Worm (Caenorhabditis elegans) whole organism, late embryonic: ENCODE measurements around the gene F07F6.8.

Experiments
- K02D7.2 ChIP-seq: sonication (generic microtip); optimal IDR thresholded peaks from 2 replicates; lab custom pipeline; 2017; ENCODE audit warnings: mild to moderate bottlenecking, missing genetic modification characterization, missing compliant biosample characterization
- K09A11.1 ChIP-seq: sonication (generic microtip); optimal IDR thresholded peaks from 2 replicates; lab custom pipeline; 2017; ENCODE audit warnings: antibody characterized with exemption, mild to moderate bottlenecking, missing genetic modification characterization, missing compliant biosample characterization; ENCODE audit not compliant: insufficient read depth
- T23F11.4 ChIP-seq: fragments of 200-800 bp; sonication (Bioruptor generic); optimal IDR thresholded peaks from 2 replicates; lab custom pipeline; 2018; ENCODE audit warnings: mild to moderate bottlenecking, missing genetic modification characterization, missing compliant biosample characterization
- ama-1 ChIP-seq: fragments of 150-350 bp; optimal IDR thresholded peaks from 2 replicates; lab custom pipeline; 2014
- ceh-19 ChIP-seq: fragments of 200-800 bp; sonication (Bioruptor generic); optimal IDR thresholded peaks from 2 replicates; lab custom pipeline; 2018; ENCODE audit warnings: mild to moderate bottlenecking, missing genetic modification characterization, missing compliant biosample characterization
- ceh-2 ChIP-seq: sonication (generic microtip); optimal IDR thresholded peaks from 2 replicates; lab custom pipeline; 2016; ENCODE audit warnings: missing genotype, missing genetic modification characterization, missing compliant biosample characterization
- ceh-22 ChIP-seq: sonication (generic microtip); optimal IDR thresholded peaks from 2 replicates; lab custom pipeline; 2017; ENCODE audit warnings: missing biosample characterization, missing genetic modification characterization
- ceh-31 ChIP-seq: sonication (generic microtip); optimal IDR thresholded peaks from 2 replicates; lab custom pipeline; 2016; ENCODE audit warnings: missing genetic modification characterization, missing compliant biosample characterization
- ceh-34 ChIP-seq: sonication (generic microtip); optimal IDR thresholded peaks from 2 replicates; lab custom pipeline; 2016; ENCODE audit warnings: mild to moderate bottlenecking, missing genetic modification characterization, missing compliant biosample characterization
- ceh-45 ChIP-seq: fragments of 200-800 bp; sonication (Bioruptor generic); IDR thresholded peaks from 2 replicates; pipeline ENCODE4 v1.3.6; 2022; ENCODE audit warnings: missing genetic modification reagents, missing genetic modification characterization, missing compliant biosample characterization
- ceh-6 ChIP-seq: fragments of 200-800 bp; sonication (Bioruptor generic); optimal IDR thresholded peaks from 2 replicates; lab custom pipeline; 2018; ENCODE audit warnings: mild to moderate bottlenecking, missing genetic modification characterization, missing compliant biosample characterization
- che-1 ChIP-seq: sonication (generic microtip); optimal IDR thresholded peaks from 2 replicates; lab custom pipeline; 2016; ENCODE audit warnings: mild to moderate bottlenecking, missing genetic modification characterization, missing compliant biosample characterization
- dmd-4 ChIP-seq: sonication (generic microtip); optimal IDR thresholded peaks from 2 replicates; lab custom pipeline; 2016; ENCODE audit warnings: borderline replicate concordance, missing genetic modification characterization, missing compliant biosample characterization
- dve-1 ChIP-seq: sonication (generic microtip); optimal IDR thresholded peaks from 2 replicates; lab custom pipeline; 2017; ENCODE audit warnings: antibody characterized with exemption, mild to moderate bottlenecking, missing genetic modification characterization, missing compliant biosample characterization
- elt-2 ChIP-seq: sonication (generic microtip); optimal IDR thresholded peaks from 2 replicates; lab custom pipeline; 2016; ENCODE audit warnings: missing genetic modification reagents, missing genetic modification characterization, missing compliant biosample characterization
- fax-1 ChIP-seq: sonication (generic microtip); optimal IDR thresholded peaks from 2 replicates; lab custom pipeline; 2016; ENCODE audit warnings: missing genotype, missing genetic modification characterization, missing compliant biosample characterization
- fkh-6 ChIP-seq: sonication (generic microtip); optimal IDR thresholded peaks from 2 replicates; lab custom pipeline; 2016; ENCODE audit warnings: missing genetic modification characterization, missing compliant biosample characterization
- hlh-13 ChIP-seq: fragments of 200-800 bp; sonication (Bioruptor generic); optimal IDR thresholded peaks from 2 replicates; lab custom pipeline; 2018; ENCODE audit warnings: mild to moderate bottlenecking, missing genetic modification characterization, missing compliant biosample characterization
- hlh-30 ChIP-seq: sonication (generic microtip); optimal IDR thresholded peaks from 2 replicates; lab custom pipeline; 2017; ENCODE audit warnings: antibody characterized with exemption, missing genetic modification characterization, missing compliant biosample characterization; ENCODE audit not compliant: insufficient read depth
- hlh-8 ChIP-seq: sonication (generic microtip); optimal IDR thresholded peaks from 2 replicates; lab custom pipeline; 2016; ENCODE audit warnings: missing genotype, missing genetic modification characterization, missing compliant biosample characterization
- nhr-232 ChIP-seq: sonication (generic microtip); optimal IDR thresholded peaks from 2 replicates; lab custom pipeline; 2016; ENCODE audit warnings: missing genetic modification characterization, missing compliant biosample characterization
- npax-4 ChIP-seq: sonication (generic microtip); optimal IDR thresholded peaks from 2 replicates; lab custom pipeline; 2016; ENCODE audit warnings: missing genetic modification characterization, missing compliant biosample characterization
- pag-3 ChIP-seq: sonication (generic microtip); optimal IDR thresholded peaks from 2 replicates; lab custom pipeline; 2016; ENCODE audit warnings: missing compliant biosample characterization, missing genetic modification characterization, borderline replicate concordance
- pha-4 ChIP-seq: fragments of 150-350 bp; optimal IDR thresholded peaks from 2 replicates; lab custom pipeline; 2018; ENCODE audit warnings: missing biosample characterization, missing genetic modification reagents, missing genetic modification characterization
- pqm-1 ChIP-seq: sonication (generic microtip); optimal IDR thresholded peaks from 2 replicates; lab custom pipeline; 2016; ENCODE audit warnings: missing genetic modification characterization, missing compliant biosample characterization
- ref-2 ChIP-seq: sonication (generic microtip); optimal IDR thresholded peaks from 2 replicates; lab custom pipeline; 2016; ENCODE audit warnings: missing genetic modification characterization, missing compliant biosample characterization
- rnt-1 ChIP-seq: sonication (generic microtip); optimal IDR thresholded peaks from 2 replicates; lab custom pipeline; 2016; ENCODE audit warnings: missing genetic modification characterization, missing compliant biosample characterization
- sdc-2 ChIP-seq: sonication (generic microtip); optimal IDR thresholded peaks from 2 replicates; lab custom pipeline; 2016; ENCODE audit warnings: missing genotype, missing genetic modification characterization, missing compliant biosample characterization
- syd-9 ChIP-seq: sonication (generic microtip); optimal IDR thresholded peaks from 2 replicates; lab custom pipeline; 2016; ENCODE audit warnings: mild to moderate bottlenecking, missing genetic modification characterization, moderate library complexity, missing compliant biosample characterization
- tbx-2 ChIP-seq: sonication (generic microtip); optimal IDR thresholded peaks from 2 replicates; lab custom pipeline; 2016; ENCODE audit warnings: missing genetic modification characterization, missing compliant biosample characterization
- unc-42 ChIP-seq: sonication (generic microtip); optimal IDR thresholded peaks from 2 replicates; lab custom pipeline; 2016; ENCODE audit warnings: missing genotype, missing genetic modification characterization, missing compliant biosample characterization
- unc-55 ChIP-seq: sonication (generic microtip); optimal IDR thresholded peaks from 2 replicates; lab custom pipeline; 2017; ENCODE audit warnings: missing biosample characterization, missing genetic modification reagents, missing genetic modification characterization
- zip-5 ChIP-seq: sonication (generic microtip); optimal IDR thresholded peaks from 2 replicates; lab custom pipeline; 2016; ENCODE audit warnings: missing genetic modification characterization, missing compliant biosample characterization

Gene F07F6.8

DNA sequence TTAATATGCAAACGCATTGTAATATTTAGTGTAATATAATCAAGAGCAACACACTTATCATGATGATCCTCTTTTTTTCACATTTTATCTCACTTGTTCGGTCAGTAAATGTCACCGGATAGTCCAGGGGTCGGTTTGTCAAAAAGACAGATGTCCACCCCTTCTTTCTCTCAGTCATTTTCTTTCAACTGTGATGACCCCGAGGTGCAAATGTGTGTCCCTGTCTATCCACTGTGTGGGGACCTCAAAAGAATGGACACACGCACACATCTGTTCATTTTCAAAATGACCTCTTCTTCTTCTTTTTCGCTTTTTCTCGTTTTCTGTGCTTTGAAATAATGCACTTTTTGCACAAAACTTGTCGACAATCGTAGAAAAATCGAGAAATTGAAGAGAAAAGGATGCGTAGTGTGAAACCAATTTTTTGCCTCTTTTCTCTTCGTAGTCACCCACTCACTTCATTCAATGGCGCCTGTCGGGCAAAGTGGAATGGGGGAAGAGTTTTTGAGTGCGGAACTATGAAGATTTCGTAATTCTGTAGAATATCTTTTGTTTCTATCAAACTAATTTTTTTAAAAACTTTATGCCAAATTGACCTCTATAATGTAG is 38.3 kb upstream of the F07F6.8 start:
- TF ChIP-seq unc-55 (peak; percentile 34), hlh-8 (no peak)

DNA sequence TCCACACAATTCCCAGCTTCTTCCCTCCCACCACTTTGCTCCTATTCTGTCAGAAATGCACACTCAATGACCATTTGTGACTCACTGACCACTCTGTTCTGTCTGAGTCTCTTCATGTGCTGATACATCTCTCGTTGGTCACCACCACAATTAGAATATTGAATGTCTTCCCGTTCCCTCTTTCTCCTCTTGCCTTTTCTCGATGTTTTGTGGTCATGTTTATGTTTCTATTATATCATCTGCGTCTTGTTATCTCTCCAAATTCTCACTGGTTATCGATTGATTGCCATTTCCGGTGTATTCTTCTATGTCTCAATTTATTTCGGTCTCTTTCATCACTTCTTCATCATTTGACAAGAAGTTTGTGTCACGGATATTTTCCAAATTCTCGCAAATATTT is 35.4 kb upstream of the F07F6.8 start:
- TF ChIP-seq unc-55, result peak; percentile 37
- no peak for TF ChIP-seq syd-9 (tag; lab: Kevin White, UChicago)
- peak; percentile 2 for TF ChIP-seq ceh-31
- peak; percentile 19 for TF ChIP-seq tbx-2 (tag; lab: Kevin White, UChicago)
- peak; percentile 30 for TF ChIP-seq ceh-34 (tag; lab: Kevin White, UChicago)
- no peak for TF ChIP-seq nhr-232
- peak; percentile 9 for TF ChIP-seq rnt-1
- TF ChIP-seq elt-2 (tag; lab: Kevin White, UChicago), result peak; percentile 34
- TF ChIP-seq hlh-30, result peak; percentile 7
- no peak for TF ChIP-seq pha-4 (tag; lab: Kevin White, UChicago)

DNA sequence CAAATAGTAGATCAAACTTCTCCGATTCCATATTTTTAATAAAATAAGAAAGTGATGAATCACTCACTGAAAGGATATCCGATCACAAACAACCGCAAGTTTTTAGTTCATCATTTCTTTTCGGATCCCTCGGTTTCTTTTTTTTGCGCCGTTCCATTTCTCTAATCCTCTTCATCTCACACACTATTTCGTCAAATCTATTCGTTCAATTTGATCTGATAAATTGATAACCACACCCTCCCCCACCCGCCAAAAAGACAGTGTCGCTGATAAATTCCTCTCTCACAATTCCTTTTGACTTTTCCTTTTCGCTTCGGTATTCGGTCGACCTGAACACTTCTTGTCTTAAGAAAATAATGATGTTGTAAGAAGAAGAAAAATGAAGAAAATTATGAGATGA is 34.0 kb upstream of the F07F6.8 start:
- no peak for TF ChIP-seq fax-1 (tag; lab: Kevin White, UChicago)
- no peak for TF ChIP-seq ama-1 (lab: Kevin White, UChicago)
- no peak for TF ChIP-seq ceh-22
- TF ChIP-seq elt-2 (tag; lab: Kevin White, UChicago), result peak; percentile 42

DNA sequence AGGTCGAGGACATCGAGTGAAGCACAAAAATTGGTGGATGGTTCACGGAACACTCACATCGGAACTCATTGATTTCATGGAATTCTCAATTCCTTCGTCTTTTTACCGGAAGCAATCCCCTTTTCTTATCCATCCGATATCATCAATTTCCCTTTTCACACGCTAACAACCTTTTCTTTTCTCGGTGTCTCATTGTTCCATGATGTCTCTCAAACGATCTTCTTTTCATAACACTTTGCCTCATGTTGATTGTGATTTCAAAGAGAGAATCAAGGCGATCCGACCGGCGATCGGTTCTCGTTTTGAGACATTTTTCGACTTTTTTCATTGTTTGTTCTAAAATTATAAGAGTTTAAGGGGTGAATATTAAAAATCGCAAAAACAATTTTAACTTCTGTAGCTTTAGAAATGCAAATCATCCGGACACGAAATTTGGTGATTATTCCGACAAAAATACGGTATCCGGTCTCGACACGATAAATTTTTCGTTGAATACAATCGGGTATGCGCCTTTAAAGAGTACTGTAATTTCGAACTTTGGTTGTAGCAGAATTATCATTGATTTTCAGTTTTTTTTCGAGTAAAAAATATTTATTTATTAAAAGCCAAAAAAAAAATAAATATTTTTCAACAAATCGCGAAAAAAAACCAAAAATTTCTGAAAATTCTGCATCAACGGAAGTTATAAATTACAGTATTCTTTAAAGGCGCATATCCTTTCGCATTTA is 33.3 kb upstream of the F07F6.8 start:
- TF ChIP-seq npax-4 (tag; lab: Kevin White, UChicago) (no peak), ceh-6 (no peak), pqm-1 (tag; lab: Kevin White, UChicago) (no peak), T23F11.4 (GFP tag; lab: Kevin White, UChicago) (no peak), fkh-6 (tag; lab: Kevin White, UChicago) (no peak), ref-2 (tag; lab: Kevin White, UChicago) (no peak), ceh-45 (no peak), zip-5 (tag; lab: Kevin White, UChicago) (no peak), dve-1 (tag; lab: Kevin White, UChicago) (no peak), hlh-13 (GFP tag; lab: Kevin White, UChicago) (no peak)

DNA sequence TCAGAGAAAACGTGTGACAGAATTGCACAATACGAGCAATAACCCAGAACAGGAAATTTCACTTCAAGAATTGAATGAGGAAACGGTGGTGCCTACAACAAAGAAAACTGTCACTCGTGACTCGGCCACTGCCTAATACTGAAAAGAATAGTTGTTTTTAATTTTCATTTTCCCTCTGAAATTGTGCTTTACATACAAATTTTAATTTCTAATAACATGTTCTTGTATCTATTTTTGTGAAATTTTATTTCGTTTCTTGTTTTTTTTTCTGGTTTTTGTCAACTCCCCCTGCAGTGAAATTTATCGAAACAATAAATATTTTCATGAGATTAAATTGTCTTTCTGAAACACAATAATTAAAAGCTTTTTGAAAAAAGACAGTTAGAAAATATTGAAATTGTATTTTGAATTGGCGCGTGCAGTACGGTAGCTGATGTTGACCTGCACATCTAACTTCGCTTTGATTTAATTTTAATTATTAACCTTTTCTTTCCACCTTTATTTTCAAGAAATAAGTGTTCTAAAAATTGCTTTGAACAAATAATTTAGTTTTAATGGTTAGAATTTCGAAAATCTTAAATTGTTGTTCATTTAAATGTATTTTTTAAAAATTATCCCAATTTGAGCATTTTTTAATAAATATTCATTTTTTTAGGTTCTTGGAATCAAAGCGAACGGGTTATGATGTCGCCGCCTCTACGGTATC is 30.3 kb upstream of the F07F6.8 start, which contains the start of gene daz-1:
daz-1 (plus strand) TSS at position 656 of the 706 bp plus-strand sequence.
- TF ChIP-seq pqm-1 (tag; lab: Kevin White, UChicago) (no peak), sdc-2 (no peak), hlh-8 (no peak), K02D7.2 (tag; lab: Kevin White, UChicago) (no peak), ceh-19 (GFP tag; lab: Kevin White, UChicago) (no peak), che-1 (tag; lab: Kevin White, UChicago) (no peak), dmd-4 (tag; lab: Kevin White, UChicago) (no peak), elt-2 (tag; lab: Kevin White, UChicago) (no peak), ceh-34 (tag; lab: Kevin White, UChicago) (no peak), unc-42 (tag; lab: Kevin White, UChicago) (no peak), ceh-2 (tag; lab: Kevin White, UChicago) (no peak), K09A11.1 (no peak), pag-3 (tag; lab: Kevin White, UChicago) (no peak), ama-1 (lab: Kevin White, UChicago) (no peak)
